Fruit fly (Drosophila melanogaster): Measurements from ENCODE around the gene Dci.

Gene Dci

DNA sequence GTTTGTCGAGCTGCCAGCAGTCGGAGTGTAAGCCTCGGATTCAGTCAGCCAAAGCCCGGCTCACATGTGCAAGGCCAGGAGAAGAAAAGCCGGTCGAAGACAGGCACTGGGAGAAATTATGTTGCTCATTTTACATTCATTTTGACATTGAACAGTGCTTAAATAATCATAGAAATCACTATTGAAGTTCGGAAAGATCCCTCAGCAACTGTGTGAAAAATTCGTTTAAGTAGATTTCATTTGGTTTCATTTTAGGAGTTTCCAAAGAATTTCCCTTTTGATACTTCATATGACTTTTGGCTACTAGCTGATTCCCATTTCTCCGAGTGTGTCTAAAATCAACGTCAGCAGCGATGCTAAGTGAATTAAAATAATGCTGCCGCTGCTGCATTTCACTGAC, 26.7 kb upstream of the Dci start (continued):
- TF ChIP-seq bsh (GFP tag; optimal IDR thresholded peaks at IDR 0.05): peak; percentile 41 to 72
- no peak for TF ChIP-seq psq (GFP tag; optimal IDR thresholded peaks at IDR 0.05)
- TF ChIP-seq CG1603 (tag; optimal IDR thresholded peaks at IDR 0.05): no peak
- TF ChIP-seq CG12219 (GFP tag; optimal IDR thresholded peaks at IDR 0.05): peak; percentile 33
- TF ChIP-seq CG12744 (GFP tag; optimal IDR thresholded peaks at IDR 0.05): no peak
- TF ChIP-seq CG12391 (tag; optimal IDR thresholded peaks at IDR 0.05): peak; percentile 43
- no peak for TF ChIP-seq dati (GFP tag; IDR thresholded peaks at IDR 0.05)
- TF ChIP-seq CG10147 (GFP tag; optimal IDR thresholded peaks at IDR 0.05): peak; percentile 23
- peak; percentile 50 for TF ChIP-seq btn (GFP tag; optimal IDR thresholded peaks at IDR 0.05)
- no peak for TF ChIP-seq sens-2 (GFP tag; IDR thresholded peaks at IDR 0.05)
- peak; percentile 21 for TF ChIP-seq CG30403 (GFP tag; optimal IDR thresholded peaks at IDR 0.05)
- no peak for TF ChIP-seq CG2202 (tag; optimal IDR thresholded peaks at IDR 0.05)
- 0 out of 2 replicates have a peak, but pooled peaks have one; percentile 22 for TF ChIP-seq CG5953 (GFP tag; IDR thresholded peaks at IDR 0.05)
- TF ChIP-seq gce (GFP tag; IDR thresholded peaks at IDR 0.05): 0 out of 3 replicates have a peak, but pooled peaks have one; percentile 19
- no peak for TF ChIP-seq jigr1 (GFP tag; IDR thresholded peaks at IDR 0.05)
- no peak for TF ChIP-seq Bgb (GFP tag; IDR thresholded peaks at IDR 0.05; ENCODE audit: partially characterized antibody)
- TF ChIP-seq CG14050 (GFP tag; IDR thresholded peaks at IDR 0.05): 0 out of 3 replicates have a peak, but pooled peaks have one; percentile 11
- peak; percentile 38 for TF ChIP-seq nerfin-1 (tag; optimal IDR thresholded peaks at IDR 0.05)
- TF ChIP-seq CG7839 (tag; optimal IDR thresholded peaks at IDR 0.05): no peak
- no peak for TF ChIP-seq aop (GFP tag; IDR thresholded peaks at IDR 0.05)
- TF ChIP-seq jing (GFP tag; optimal IDR thresholded peaks at IDR 0.05): no peak
- TF ChIP-seq Eip74EF (GFP tag; optimal IDR thresholded peaks at IDR 0.05): peak in 1 of 2 experiments; percentile 23
- no peak for TF ChIP-seq CG13894 (tag; optimal IDR thresholded peaks at IDR 0.05)
- TF ChIP-seq Six4 (GFP tag; optimal IDR thresholded peaks at IDR 0.05): peak; percentile 19
- TF ChIP-seq E2f1 (GFP tag; IDR thresholded peaks at IDR 0.05): no peak
- TF ChIP-seq wor (GFP tag; IDR thresholded peaks at IDR 0.05): no peak
- no peak for TF ChIP-seq eve (GFP tag; optimal IDR thresholded peaks at IDR 0.05)
- peak; percentile 8 for TF ChIP-seq nau (GFP tag; optimal IDR thresholded peaks at IDR 0.05)
- no peak for TF ChIP-seq kah (GFP tag; optimal IDR thresholded peaks at IDR 0.05)
- TF ChIP-seq lbe (GFP tag; optimal IDR thresholded peaks at IDR 0.05): peak; percentile 35
- no peak for TF ChIP-seq Dref (GFP tag; IDR thresholded peaks at IDR 0.05)
- TF ChIP-seq Oaz (GFP tag; IDR thresholded peaks at IDR 0.05): no peak
- TF ChIP-seq Doc2 (GFP tag; IDR thresholded peaks at IDR 0.05): no peak
- TF ChIP-seq trem (tag; optimal IDR thresholded peaks at IDR 0.05): peak; percentile 2
- TF ChIP-seq pros (GFP tag; optimal IDR thresholded peaks at IDR 0.05): no peak
- TF ChIP-seq dmrt11E (tag; optimal IDR thresholded peaks at IDR 0.05): no peak
- TF ChIP-seq Rx (GFP tag; IDR thresholded peaks at IDR 0.05): 0 out of 2 replicates have a peak, but pooled peaks have one; percentile 16
- peak; percentile 37 for TF ChIP-seq az2 (GFP tag; optimal IDR thresholded peaks at IDR 0.05)
- peak; percentile 44 for TF ChIP-seq CG10979 (tag; optimal IDR thresholded peaks at IDR 0.05)
- no peak for TF ChIP-seq CG3995 (GFP tag; optimal IDR thresholded peaks at IDR 0.05)
- no peak for TF ChIP-seq CG42726 (GFP tag; IDR thresholded peaks at IDR 0.05; ENCODE audit: partially characterized antibody)
- TF ChIP-seq bbx (GFP tag; IDR thresholded peaks at IDR 0.05; ENCODE audit: partially characterized antibody): no peak
- no peak for TF ChIP-seq tna (GFP tag; IDR thresholded peaks at IDR 0.05; ENCODE audit: partially characterized antibody)
- no peak for TF ChIP-seq org-1 (GFP tag; optimal IDR thresholded peaks at IDR 0.05)
- TF ChIP-seq Dad (GFP tag; optimal IDR thresholded peaks at IDR 0.05): peak; percentile 3
- TF ChIP-seq slou (GFP tag; optimal IDR thresholded peaks at IDR 0.05): no peak
- no peak for TF ChIP-seq CG8765 (GFP tag; IDR thresholded peaks at IDR 0.05)
- TF ChIP-seq dysf (GFP tag; IDR thresholded peaks at IDR 0.05): peak; percentile 8; the same call in 1 of the 3 replicates
- TF ChIP-seq CG15601 (tag; optimal IDR thresholded peaks at IDR 0.05): peak; percentile 3
- TF ChIP-seq Sry-δ (GFP tag; optimal IDR thresholded peaks at IDR 0.05): no peak
- peak; percentile 88 for TF ChIP-seq Med (GFP tag)

All from whole organism, embryonic.